Fruit fly (Drosophila melanogaster): ENCODE data around the gene Npc2b.
A peak's percentile ranks its signal among the peaks of the same experiment; 100 is the strongest.

Gene Npc2b

DNA sequence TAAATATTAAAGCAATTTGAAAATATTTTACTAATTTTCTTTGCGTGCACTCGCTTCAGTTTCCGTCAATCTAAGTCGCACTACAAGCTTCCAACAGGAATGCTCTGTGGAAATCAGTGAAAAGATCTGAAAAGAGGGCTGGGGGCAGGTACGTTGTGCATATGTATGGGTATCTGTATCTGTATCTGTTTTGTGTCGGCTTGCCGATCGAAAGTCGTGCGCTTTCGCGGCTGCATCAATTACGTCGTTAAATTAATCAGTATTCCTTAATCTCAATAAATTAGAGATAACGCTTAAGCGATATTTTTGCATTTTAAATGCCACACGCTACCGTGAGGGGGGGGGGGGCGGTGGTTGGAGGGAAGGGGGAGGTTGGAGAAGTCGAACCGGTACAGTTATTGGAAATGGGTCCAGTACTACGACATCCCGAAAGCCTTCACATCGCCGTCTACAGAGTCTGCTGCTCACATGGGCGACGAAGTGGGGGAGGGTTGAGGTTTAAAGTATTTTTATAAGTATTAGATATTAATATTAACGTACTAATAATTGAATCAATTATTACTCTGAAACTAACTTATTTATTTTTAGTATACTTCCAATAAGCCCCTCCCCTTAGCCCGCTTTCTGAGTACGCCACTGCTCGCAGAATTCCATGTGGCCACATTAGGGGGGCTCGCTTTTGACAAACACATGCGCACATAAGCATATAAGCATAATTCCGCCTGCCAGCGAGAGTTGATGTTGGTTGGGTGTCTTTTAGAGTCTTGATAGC lies 36.1 kb upstream of the Npc2b start (continued):
- TF ChIP-seq twi (tag; optimal IDR thresholded peaks at IDR 0.05) (peak; percentile 91), CG9215 (GFP tag; IDR thresholded peaks at IDR 0.05) (peak; percentile 97), Hand (GFP tag; optimal IDR thresholded peaks at IDR 0.05) (peak; percentile 96), CG9876 (GFP tag; optimal IDR thresholded peaks at IDR 0.05) (peak; percentile 61), sima (GFP tag; optimal IDR thresholded peaks at IDR 0.05) (peak; percentile 34), Dll (GFP tag; IDR thresholded peaks at IDR 0.05; ENCODE audit: partially characterized antibody) (no peak), HLH3B (GFP tag; IDR thresholded peaks at IDR 0.05) (peak; percentile 98), Awh (GFP tag; IDR thresholded peaks at IDR 0.05) (peak; percentile 97), Mad (GFP tag; optimal IDR thresholded peaks at IDR 0.05) (peak; percentile 90), CG32532 (GFP tag; IDR thresholded peaks at IDR 0.05) (peak; percentile 99), pros (GFP tag; optimal IDR thresholded peaks at IDR 0.05) (no peak), Tbp (GFP tag; optimal IDR thresholded peaks at IDR 0.05) (no peak), ro (GFP tag; IDR thresholded peaks at IDR 0.05) (peak; percentile 96), Dref (GFP tag; IDR thresholded peaks at IDR 0.05) (no peak; the same call in 1 of the 2 replicates), CG10462 (GFP tag; optimal IDR thresholded peaks at IDR 0.05) (peak; percentile 89), CG12659 (GFP tag; optimal IDR thresholded peaks at IDR 0.05) (peak; percentile 98), eyg (GFP tag; optimal IDR thresholded peaks at IDR 0.05) (peak; percentile 49), pan (optimal IDR thresholded peaks at IDR 0.05) (no peak), pan (GFP tag; optimal IDR thresholded peaks at IDR 0.05 in 1 of 2, IDR thresholded peaks at IDR 0.05 in 1 of 2) (peak in 1 of 2 experiments; percentile 98), CG8924 (tag; optimal IDR thresholded peaks at IDR 0.05) (peak; percentile 98), tup (GFP tag; optimal IDR thresholded peaks at IDR 0.05) (peak; percentile 87), CG1529 (GFP tag; optimal IDR thresholded peaks at IDR 0.05) (peak; percentile 94), CG18619 (GFP tag; optimal IDR thresholded peaks at IDR 0.05) (peak; percentile 97), Six4 (GFP tag; optimal IDR thresholded peaks at IDR 0.05) (peak; percentile 93), tna (GFP tag; IDR thresholded peaks at IDR 0.05; ENCODE audit: partially characterized antibody) (0 out of 2 replicates have a peak, but pooled peaks have one; percentile 16), CG14667 (GFP tag; IDR thresholded peaks at IDR 0.05) (peak; percentile 96), inv (GFP tag; IDR thresholded peaks at IDR 0.05; ENCODE audit: partially characterized antibody) (no peak), zen (tag; optimal IDR thresholded peaks at IDR 0.05) (peak; percentile 89), schlank (tag; optimal IDR thresholded peaks at IDR 0.05) (peak; percentile 93), CG2116 (GFP tag; optimal IDR thresholded peaks at IDR 0.05) (peak; percentile 63), HHEX (GFP tag; optimal IDR thresholded peaks at IDR 0.05) (peak; percentile 98), CG18764 (GFP tag; optimal IDR thresholded peaks at IDR 0.05) (peak; percentile 91), CG8089 (GFP tag; optimal IDR thresholded peaks at IDR 0.05) (peak; percentile 45), bowl (GFP tag; IDR thresholded peaks at IDR 0.05) (peak; percentile 95), Bgb (GFP tag; IDR thresholded peaks at IDR 0.05; ENCODE audit: partially characterized antibody) (no peak), CG4282 (GFP tag; optimal IDR thresholded peaks at IDR 0.05) (peak; percentile 45), Pdp1 (GFP tag; optimal IDR thresholded peaks at IDR 0.05) (peak; percentile 73 to 81), BEAF-32 (GFP tag; optimal IDR thresholded peaks at IDR 0.05) (peak; percentile 20), Nf-YA (GFP tag; IDR thresholded peaks at IDR 0.05) (peak; percentile 93), CG8944 (GFP tag; optimal IDR thresholded peaks at IDR 0.05) (peak; percentile 72), sens-2 (GFP tag; IDR thresholded peaks at IDR 0.05) (peak; percentile 91), Hsf (GFP tag; optimal IDR thresholded peaks at IDR 0.05) (peak; percentile 87), Eip74EF (GFP tag; optimal IDR thresholded peaks at IDR 0.05) (peak in 1 of 2 experiments; percentile 96), lov (optimal IDR thresholded peaks at IDR 0.05) (no peak), lov (GFP tag; IDR thresholded peaks at IDR 0.05) (peak; percentile 91), CG7357 (GFP tag; IDR thresholded peaks at IDR 0.05) (peak; percentile 92), CG6765 (GFP tag; optimal IDR thresholded peaks at IDR 0.05) (peak; percentile 95), CG1603 (tag; optimal IDR thresholded peaks at IDR 0.05) (peak; percentile 93), CG31441 (GFP tag; IDR thresholded peaks at IDR 0.05) (peak; percentile 97)

Measured in whole organism, embryonic.